Fruit fly (Drosophila melanogaster) whole organism, pupa: ENCODE data around the gene CG15478.

Experiments
- CG10348 ChIP-seq: fragments of 200-800 bp; sonication (Bioruptor generic); IDR thresholded peaks from 2 replicates; pipeline ENCODE4 v1.3.6; 2022; ENCODE audit warnings: missing biosample characterization, missing genetic modification characterization
- CG13204 ChIP-seq: fragments of 200-800 bp; sonication (Bioruptor generic); optimal IDR thresholded peaks from 2 replicates; lab custom pipeline; 2018; ENCODE audit warnings: missing biosample characterization, mild to moderate bottlenecking, missing genetic modification characterization, moderate library complexity
- CG14655 ChIP-seq: fragments of 200-800 bp; sonication (Bioruptor generic); optimal IDR thresholded peaks from 3 replicates; lab custom pipeline; 2017; ENCODE audit warnings: mild to moderate bottlenecking, missing biosample characterization, missing genetic modification reagents, missing genetic modification characterization
- CG15710 ChIP-seq: fragments of 200-800 bp; sonication (Bioruptor generic); optimal IDR thresholded peaks from 2 replicates; lab custom pipeline; 2018; ENCODE audit warnings: missing biosample characterization, mild to moderate bottlenecking, missing genetic modification characterization, moderate library complexity
- CG32121 ChIP-seq: fragments of 200-800 bp; sonication (Bioruptor generic); IDR thresholded peaks from 2 replicates; pipeline ENCODE4 v1.3.6; 2022; ENCODE audit warnings: missing biosample characterization, missing genetic modification characterization
- CG34367 ChIP-seq: fragments of 200-800 bp; sonication (Bioruptor generic); optimal IDR thresholded peaks from 2 replicates; lab custom pipeline; 2018; ENCODE audit warnings: missing biosample characterization, mild to moderate bottlenecking, missing genetic modification characterization
- CG4496 ChIP-seq: fragments of 200-800 bp; sonication (Bioruptor generic); IDR thresholded peaks from 3 replicates; pipeline ENCODE4 v1.3.6; 2022; ENCODE audit warnings: missing biosample characterization, missing genetic modification characterization
- CG8301 ChIP-seq: fragments of 200-800 bp; sonication (Bioruptor generic); optimal IDR thresholded peaks from 2 replicates; lab custom pipeline; 2018; ENCODE audit warnings: missing biosample characterization, mild to moderate bottlenecking, missing genetic modification characterization
- D1 ChIP-seq: fragments of 200-800 bp; sonication (Bioruptor generic); optimal IDR thresholded peaks from 2 replicates; lab custom pipeline; 2018; ENCODE audit warnings: missing biosample characterization, mild to moderate bottlenecking, missing genetic modification characterization, moderate library complexity
- EcR ChIP-seq: fragments of 200-800 bp; sonication (Bioruptor generic); optimal IDR thresholded peaks from 3 replicates; lab custom pipeline; 2019; ENCODE audit warnings: missing biosample characterization, missing genetic modification characterization, mild to moderate bottlenecking, moderate library complexity, missing genetic modification reagents
- Pif1B ChIP-seq: fragments of 200-800 bp; sonication (Bioruptor generic); optimal IDR thresholded peaks from 3 replicates; lab custom pipeline; 2016; ENCODE audit warnings: missing biosample characterization, missing genetic modification characterization
- Snoo ChIP-seq: fragments of 200-800 bp; sonication (Bioruptor generic); optimal IDR thresholded peaks from 3 replicates; lab custom pipeline; 2017; ENCODE audit warnings: missing biosample characterization, mild to moderate bottlenecking, missing genetic modification characterization, inconsistent platforms
- fd96Ca ChIP-seq: fragments of 200-800 bp; sonication (Bioruptor generic); IDR thresholded peaks from 3 replicates; pipeline ENCODE4 v1.3.6; 2022; ENCODE audit warnings: missing biosample characterization, missing genetic modification characterization
- rn ChIP-seq: fragments of 200-800 bp; sonication (Bioruptor generic); IDR thresholded peaks from 2 replicates; pipeline ENCODE4 v1.3.6; 2022; ENCODE audit warnings: missing biosample characterization, missing genetic modification characterization

DNA sequence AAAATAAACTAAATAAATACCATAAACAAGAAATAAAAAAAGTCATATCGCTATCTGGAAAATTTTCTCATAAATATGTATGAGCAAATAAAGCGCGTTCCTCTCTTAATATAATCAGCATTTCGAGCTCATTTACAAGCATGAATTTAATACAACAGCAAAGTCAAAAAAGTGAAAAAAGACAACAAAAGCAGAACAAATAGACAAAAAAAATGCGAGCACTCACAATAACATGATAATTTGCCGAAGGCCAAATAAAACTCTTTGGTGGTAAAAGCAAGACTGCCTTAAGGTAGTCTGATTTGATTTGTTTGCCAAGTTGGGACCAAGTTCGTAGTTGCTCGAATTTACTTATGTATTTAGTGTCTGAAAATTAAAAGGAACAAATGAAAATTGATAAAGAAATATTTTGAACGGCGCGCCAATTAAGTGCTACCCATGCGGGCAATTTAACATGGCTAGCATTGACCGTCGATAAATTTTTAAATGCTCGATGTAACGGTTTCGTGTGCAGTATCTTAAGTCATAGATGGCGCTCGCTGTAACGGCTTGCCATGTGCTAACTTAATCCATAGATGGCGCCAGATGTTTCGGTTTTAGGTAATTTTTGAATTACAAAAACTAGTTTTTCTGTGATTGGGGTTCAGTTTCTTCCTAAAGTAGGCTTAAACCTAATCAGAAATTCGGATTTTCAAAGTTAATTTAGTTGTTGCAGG is 7.1 kb downstream of the CG15478 start:
- TF ChIP-seq rn (GFP tag; lab: Robert Waterston, UW): no peak
- TF ChIP-seq CG13204 (GFP tag; lab: Kevin White, UChicago): no peak
- TF ChIP-seq EcR (GFP tag; lab: Kevin White, UChicago): no peak
- TF ChIP-seq Snoo: no peak
- no peak for TF ChIP-seq CG10348 (GFP tag; lab: Robert Waterston, UW)
- TF ChIP-seq CG14655 (GFP tag; lab: Kevin White, UChicago): no peak
- TF ChIP-seq D1 (tag; lab: Kevin White, UChicago): no peak
- no peak for TF ChIP-seq CG4496 (GFP tag; lab: Robert Waterston, UW)
- no peak for TF ChIP-seq CG15710 (tag; lab: Kevin White, UChicago)
- no peak for TF ChIP-seq CG8301 (tag; lab: Kevin White, UChicago)
- TF ChIP-seq CG32121 (GFP tag; lab: Robert Waterston, UW): no peak
- no peak for TF ChIP-seq fd96Ca (GFP tag; lab: Robert Waterston, UW)
- TF ChIP-seq CG34367 (tag; lab: Kevin White, UChicago): no peak
- no peak for TF ChIP-seq Pif1B (GFP tag; lab: Kevin White, UChicago)
